Fruit fly (Drosophila melanogaster) whole organism, wandering third instar larva: ENCODE data around the gene CG7692.
A peak's percentile ranks its signal among the peaks of the same experiment; 100 is the strongest.

Experiments
- CG9705 ChIP-seq: fragments of 200-800 bp; sonication (Bioruptor generic); optimal IDR thresholded peaks from 2 replicates; lab custom pipeline; 2018; ENCODE audit warnings: missing biosample characterization, mild to moderate bottlenecking, missing genetic modification characterization
- CrebA ChIP-seq: fragments of 200-800 bp; sonication (Bioruptor generic); optimal IDR thresholded peaks from 2 replicates; lab custom pipeline; 2016; ENCODE audit warnings: missing biosample characterization, mild to moderate bottlenecking, missing genetic modification characterization, borderline replicate concordance
- Dfd ChIP-seq: fragments of >200 bp; optimal IDR thresholded peaks from 2 replicates; lab custom pipeline; 2017; ENCODE audit warnings: missing biosample characterization, missing genetic modification characterization
- Dif ChIP-seq: fragments of 200-275, 200-300 bp; sonication (Bioruptor generic); optimal IDR thresholded peaks from 2 replicates; lab custom pipeline; 2018; ENCODE audit warnings: missing biosample characterization, missing genetic modification characterization; ENCODE audit not compliant: partially characterized antibody
- GATAd ChIP-seq: sonication (Bioruptor generic); optimal IDR thresholded peaks from 2 replicates; lab custom pipeline; 2016; ENCODE audit warnings: missing biosample characterization, missing genetic modification characterization
- Hnf4 ChIP-seq: fragments of 200-800 bp; sonication (Bioruptor generic); optimal IDR thresholded peaks from 2 replicates; lab custom pipeline; 2016; ENCODE audit warnings: missing biosample characterization, mild to moderate bottlenecking, missing genetic modification characterization
- Hr78 ChIP-seq: fragments of >200 bp; optimal IDR thresholded peaks from 2 replicates; lab custom pipeline; 2017; ENCODE audit warnings: missing biosample characterization, missing genetic modification characterization
- Hr83 ChIP-seq: fragments of 200-300 bp; sonication (Bioruptor generic); optimal IDR thresholded peaks from 2 replicates; lab custom pipeline; 2016; ENCODE audit warnings: missing biosample characterization, mild to moderate bottlenecking, missing genetic modification characterization, moderate library complexity; ENCODE audit not compliant: poor library complexity, severe bottlenecking
- Jra ChIP-seq: sonication (Bioruptor generic); optimal IDR thresholded peaks from 2 replicates; lab custom pipeline; 2016; ENCODE audit warnings: missing biosample characterization, missing genetic modification characterization
- Mio ChIP-seq: sonication (Bioruptor generic); optimal IDR thresholded peaks from 2 replicates; lab custom pipeline; 2016; ENCODE audit warnings: missing biosample characterization, missing genetic modification characterization
- Myc ChIP-seq: fragments of >200 bp; optimal IDR thresholded peaks from 2 replicates; lab custom pipeline; 2017
- N ChIP-seq: fragments of >200 bp; optimal IDR thresholded peaks from 2 replicates; lab custom pipeline; 2018; ENCODE audit warnings: missing biosample characterization, missing external identifiers, missing genetic modification characterization
- Rel ChIP-seq, 2 experiments: fragments of 200-800 bp; sonication (Bioruptor generic) in 1 of 2; optimal IDR thresholded peaks; 2 replicates in 1 of 2; 3 replicates in 1 of 2; lab custom pipeline; 2016 to 2019; ENCODE audit warnings: mild to moderate bottlenecking in 2 of 2, missing biosample characterization in 2 of 2, missing genetic modification characterization in 2 of 2, moderate library complexity in 1 of 2
- Sp1 ChIP-seq: fragments of 200-800 bp; sonication (Bioruptor generic); optimal IDR thresholded peaks from 3 replicates; lab custom pipeline; 2019; ENCODE audit warnings: missing biosample characterization, mild to moderate bottlenecking, missing genetic modification characterization, moderate library complexity
- Vsx2 ChIP-seq: fragments of 200-300, 225-300 bp; sonication (Bioruptor generic); optimal IDR thresholded peaks from 2 replicates; lab custom pipeline; 2018; ENCODE audit warnings: missing biosample characterization, missing genetic modification characterization; ENCODE audit not compliant: partially characterized antibody
- br ChIP-seq: fragments of 200-800 bp; sonication (Bioruptor generic); optimal IDR thresholded peaks from 2 replicates; lab custom pipeline; 2016; ENCODE audit warnings: missing biosample characterization, missing genetic modification characterization
- brk ChIP-seq: fragments of 200-800 bp; sonication (Bioruptor generic); optimal IDR thresholded peaks from 2 replicates; lab custom pipeline; 2016; ENCODE audit warnings: missing biosample characterization, mild to moderate bottlenecking, missing genetic modification characterization
- dl ChIP-seq, 2 experiments: fragments of 175-275, 200-275 bp in 1 of 2; fragments of 200-275 bp in 1 of 2; sonication (Bioruptor generic); optimal IDR thresholded peaks; lab custom pipeline; 2018; ENCODE audit warnings: mild to moderate bottlenecking in 2 of 2, missing biosample characterization in 2 of 2, missing genetic modification characterization in 2 of 2, moderate library complexity in 2 of 2; ENCODE audit not compliant: partially characterized antibody in 2 of 2, insufficient read depth in 1 of 2
- dmrt93B ChIP-seq: fragments of 200-800 bp; sonication (Bioruptor generic); optimal IDR thresholded peaks from 2 replicates; lab custom pipeline; 2018; ENCODE audit warnings: missing biosample characterization, mild to moderate bottlenecking, missing genetic modification characterization
- dsf ChIP-seq: sonication (Bioruptor generic); optimal IDR thresholded peaks from 2 replicates; lab custom pipeline; 2016; ENCODE audit warnings: missing biosample characterization, missing genetic modification characterization, borderline replicate concordance
- ey ChIP-seq: fragments of 200-800 bp; sonication (Bioruptor generic); optimal IDR thresholded peaks from 2 replicates; lab custom pipeline; 2016; ENCODE audit warnings: missing biosample characterization, missing genetic modification characterization
- h ChIP-seq: fragments of 200-800 bp; sonication (Bioruptor generic); optimal IDR thresholded peaks from 3 replicates; lab custom pipeline; 2016; ENCODE audit warnings: missing biosample characterization, mild to moderate bottlenecking, missing genetic modification characterization
- jim ChIP-seq: fragments of 175-275, 200-325 bp; sonication (Bioruptor generic); optimal IDR thresholded peaks from 2 replicates; lab custom pipeline; 2016; ENCODE audit warnings: missing biosample characterization, mild to moderate bottlenecking, missing genetic modification characterization
- lola ChIP-seq: fragments of >200 bp; optimal IDR thresholded peaks from 2 replicates; lab custom pipeline; 2017; ENCODE audit warnings: missing biosample characterization, missing genetic modification characterization
- psq ChIP-seq: fragments of 200-800 bp; sonication (Bioruptor generic); optimal IDR thresholded peaks from 3 replicates; lab custom pipeline; 2017; ENCODE audit warnings: missing biosample characterization, mild to moderate bottlenecking, missing genetic modification characterization, moderate library complexity
- rgr ChIP-seq: fragments of 200-800 bp; sonication (Bioruptor generic); optimal IDR thresholded peaks from 3 replicates; lab custom pipeline; 2016; ENCODE audit warnings: missing biosample characterization, mild to moderate bottlenecking, missing genetic modification characterization
- sv ChIP-seq: fragments of 200-800 bp; sonication (Bioruptor generic); optimal IDR thresholded peaks from 3 replicates; lab custom pipeline; 2016; ENCODE audit warnings: missing biosample characterization, missing genetic modification characterization
- tai ChIP-seq: sonication (Bioruptor generic); optimal IDR thresholded peaks from 2 replicates; lab custom pipeline; 2016; ENCODE audit warnings: missing biosample characterization, missing genetic modification characterization
- usp ChIP-seq: fragments of >200 bp; optimal IDR thresholded peaks from 2 replicates; lab custom pipeline; 2017; ENCODE audit warnings: missing biosample characterization, missing genetic modification characterization
- woc ChIP-seq: sonication (Bioruptor generic); optimal IDR thresholded peaks from 2 replicates; lab custom pipeline; 2016; ENCODE audit warnings: missing biosample characterization, mild to moderate bottlenecking, missing genetic modification characterization

The CG7692 gene

dm6 chr3L:17325418-17325817 lies 26.2 kb upstream of the CG7692 start, which contains the start of gene CG13725:
CG13725 (minus strand) TSS chr3L:17325518.
- no peak for TF ChIP-seq Dfd (GFP tag; lab: Kevin White, UChicago)
- TF ChIP-seq Hr78 (GFP tag; lab: Kevin White, UChicago), result no peak
- no peak for TF ChIP-seq Hr83 (GFP tag; lab: Kevin White, UChicago)
- no peak for TF ChIP-seq dmrt93B (GFP tag; lab: Kevin White, UChicago)
- TF ChIP-seq N, result no peak
- TF ChIP-seq Dif (GFP tag; lab: Kevin White, UChicago), result no peak
- TF ChIP-seq dsf (GFP tag; lab: Kevin White, UChicago), result no peak

DNA sequence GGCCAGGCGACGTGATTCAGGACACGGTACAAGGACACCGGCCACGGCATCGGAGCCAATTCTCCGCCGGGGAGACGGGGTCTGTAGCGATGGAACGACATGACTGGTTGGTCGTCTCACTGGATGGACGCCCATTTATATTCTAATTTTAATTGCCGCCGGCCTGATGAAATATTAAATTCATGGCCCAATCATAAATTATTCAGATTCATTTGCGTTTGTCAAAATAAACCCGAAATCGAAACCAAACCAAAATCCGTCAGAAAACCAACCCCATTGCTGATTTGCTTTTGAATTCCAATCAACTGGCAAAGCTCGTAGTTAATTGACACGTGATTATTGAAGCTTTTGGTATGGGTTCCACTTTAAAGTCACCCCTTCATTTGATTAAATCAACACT lies 22.6 kb upstream of the CG7692 start, which contains the start of gene Or74a:
Or74a (minus strand) TSS at position 101 of the 400 bp plus-strand sequence.
- TF ChIP-seq tai, result no peak

- TF ChIP-seq dsf (GFP tag; lab: Kevin White, UChicago), result no peak
- peak; percentile 55 for TF ChIP-seq Myc (lab: Kevin White, UChicago)
- TF ChIP-seq lola (GFP tag; lab: Kevin White, UChicago), result no peak
These were observed 12.5 kb upstream of the CG7692 start, which contains the start of gene CG6479 for dm6 chr3L:17339122-17339521. CG6479 (minus strand) TSS chr3L:17339262.

dm6 chr3L:17339756-17340155 lies 11.9 kb upstream of the CG7692 start:
- no peak for TF ChIP-seq sv
- no peak for TF ChIP-seq usp
- TF ChIP-seq lola (GFP tag; lab: Kevin White, UChicago), result no peak
- TF ChIP-seq h (GFP tag; lab: Kevin White, UChicago), result no peak
- no peak for TF ChIP-seq woc (GFP tag; lab: Kevin White, UChicago)
- no peak for TF ChIP-seq brk (GFP tag; lab: Kevin White, UChicago)
- TF ChIP-seq CrebA (GFP tag; lab: Kevin White, UChicago), result no peak
- TF ChIP-seq Dfd (GFP tag; lab: Kevin White, UChicago), result no peak
- TF ChIP-seq CG9705 (GFP tag; lab: Kevin White, UChicago), result no peak
- no peak for TF ChIP-seq Myc (lab: Kevin White, UChicago)
- no peak for TF ChIP-seq GATAd (GFP tag; lab: Kevin White, UChicago)
- TF ChIP-seq N, result no peak
- no peak for TF ChIP-seq Jra (GFP tag; lab: Kevin White, UChicago)
- no peak for TF ChIP-seq rgr (GFP tag; lab: Kevin White, UChicago)
- no peak for TF ChIP-seq Hnf4 (GFP tag; lab: Kevin White, UChicago)
- no peak for TF ChIP-seq tai
- TF ChIP-seq Sp1, result no peak
- TF ChIP-seq dl (GFP tag; optimal IDR thresholded peaks at IDR 0.05; lab: Kevin White, UChicago; ENCODE audit: insufficient read depth in 1 of 2, partially characterized antibody in 2 of 2), result no peak
- no peak for TF ChIP-seq ey (GFP tag; lab: Kevin White, UChicago)
- TF ChIP-seq, all 38 proteins: peak for 0

dm6 chr3L:17341216-17341615 lies 10.4 kb upstream of the CG7692 start, which contains the start of gene CG13727:
CG13727 (minus strand) TSS chr3L:17341316.
- no peak for TF ChIP-seq h (GFP tag; lab: Kevin White, UChicago)
- TF ChIP-seq Mio (GFP tag; lab: Kevin White, UChicago), result no peak
- no peak for TF ChIP-seq Rel (GFP tag; optimal IDR thresholded peaks at IDR 0.05; lab: Kevin White, UChicago)
- TF ChIP-seq Rel (tag; optimal IDR thresholded peaks at IDR 0.05; lab: Kevin White, UChicago), result no peak
- TF ChIP-seq Hr78 (GFP tag; lab: Kevin White, UChicago), result no peak
- TF ChIP-seq Vsx2 (GFP tag; lab: Kevin White, UChicago), result no peak
- no peak for TF ChIP-seq jim (GFP tag; lab: Kevin White, UChicago)
- TF ChIP-seq lola (GFP tag; lab: Kevin White, UChicago), result no peak
- TF ChIP-seq rgr (GFP tag; lab: Kevin White, UChicago), result no peak
- TF ChIP-seq psq (GFP tag; lab: Kevin White, UChicago), result no peak
- TF ChIP-seq br (GFP tag; lab: Kevin White, UChicago), result no peak
- no peak for TF ChIP-seq Dif (GFP tag; lab: Kevin White, UChicago)
- TF ChIP-seq dsf (GFP tag; lab: Kevin White, UChicago), result no peak
